Fruit fly (Drosophila melanogaster) whole organism, embryonic: Measurements from ENCODE around the gene SPoCk.
A peak's percentile ranks its signal among the peaks of the same experiment; 100 is the strongest.

Experiments used
- BEAF-32 ChIP-seq: fragments of 200-800 bp; sonication (Bioruptor generic); optimal IDR thresholded peaks from 3 replicates; lab custom pipeline; 2017; ENCODE audit warnings: missing biosample characterization, missing genetic modification characterization, mild to moderate bottlenecking, moderate library complexity, missing genetic modification reagents
- Blimp-1 ChIP-seq: fragments of 200-800 bp; sonication (Bioruptor generic); optimal IDR thresholded peaks from 3 replicates; lab custom pipeline; 2018; ENCODE audit warnings: missing biosample characterization, missing genetic modification characterization, mild to moderate bottlenecking, moderate library complexity, missing genetic modification reagents
- C15 ChIP-seq: fragments of 200-800 bp; sonication (Bioruptor generic); IDR thresholded peaks from 3 replicates; pipeline ENCODE4 v1.3.6; 2022; ENCODE audit warnings: missing biosample characterization, missing genetic modification characterization
- CG10366 ChIP-seq: fragments of 200-800 bp; sonication (Bioruptor generic); IDR thresholded peaks from 2 replicates; pipeline ENCODE4 v1.3.6; 2022; ENCODE audit warnings: missing biosample characterization, missing genetic modification characterization
- CG11247 ChIP-seq: fragments of 200-800 bp; sonication (Bioruptor generic); IDR thresholded peaks from 2 replicates; pipeline ENCODE4 v1.3.6; 2022; ENCODE audit warnings: missing biosample characterization, missing genetic modification characterization
- CG11695 ChIP-seq: fragments of 200-800 bp; sonication (Bioruptor generic); IDR thresholded peaks from 3 replicates; pipeline ENCODE4 v1.3.6; 2022; ENCODE audit warnings: missing biosample characterization, missing genetic modification characterization
- CG11696 ChIP-seq: fragments of 200-800 bp; sonication (Bioruptor generic); IDR thresholded peaks from 2 replicates; pipeline ENCODE4 v1.3.6; 2022; ENCODE audit warnings: missing biosample characterization, missing genetic modification characterization
- CG12104 ChIP-seq: fragments of 200-800 bp; sonication (Bioruptor generic); optimal IDR thresholded peaks from 3 replicates; lab custom pipeline; 2016; ENCODE audit warnings: missing biosample characterization, missing genetic modification characterization
- CG13287 ChIP-seq: fragments of 200-800 bp; sonication (Bioruptor generic); IDR thresholded peaks from 2 replicates; pipeline ENCODE4 v1.3.6; 2022; ENCODE audit warnings: missing biosample characterization, missing genetic modification characterization; ENCODE audit not compliant: partially characterized antibody
- CG13775 ChIP-seq: fragments of 200-800 bp; sonication (Bioruptor generic); optimal IDR thresholded peaks from 3 replicates; lab custom pipeline; 2017; ENCODE audit warnings: missing biosample characterization, mild to moderate bottlenecking, missing genetic modification characterization
- CG1529 ChIP-seq: fragments of 200-800 bp; sonication (Bioruptor generic); optimal IDR thresholded peaks from 3 replicates; lab custom pipeline; 2018; ENCODE audit warnings: missing biosample characterization, missing genetic modification characterization
- CG16779 ChIP-seq: fragments of 200-800 bp; sonication (Bioruptor generic); IDR thresholded peaks from 2 replicates; pipeline ENCODE4 v1.3.6; 2022; ENCODE audit warnings: missing biosample characterization, missing genetic modification characterization
- CG31224 ChIP-seq: fragments of 200-800 bp; sonication (Bioruptor generic); IDR thresholded peaks from 2 replicates; pipeline ENCODE4 v1.3.6; 2022; ENCODE audit warnings: missing biosample characterization, missing genetic modification characterization
- CG31365 ChIP-seq: fragments of 200-800 bp; sonication (Bioruptor generic); optimal IDR thresholded peaks from 2 replicates; lab custom pipeline; 2018; ENCODE audit warnings: missing biosample characterization, mild to moderate bottlenecking, missing genetic modification characterization
- CG6175 ChIP-seq: fragments of 200-800 bp; sonication (Bioruptor generic); IDR thresholded peaks from 3 replicates; pipeline ENCODE4 v1.3.6; 2022; ENCODE audit warnings: missing biosample characterization, missing genetic modification characterization
- CG6683 ChIP-seq: fragments of 200-800 bp; sonication (Bioruptor generic); optimal IDR thresholded peaks from 2 replicates; lab custom pipeline; 2017; ENCODE audit warnings: missing biosample characterization, mild to moderate bottlenecking, missing genetic modification characterization, missing genetic modification reagents
- CG6765 ChIP-seq: fragments of 200-800 bp; sonication (Bioruptor generic); optimal IDR thresholded peaks from 3 replicates; lab custom pipeline; 2017; ENCODE audit warnings: missing biosample characterization, mild to moderate bottlenecking, missing genetic modification characterization
- CG7357 ChIP-seq: fragments of 200-800 bp; sonication (Bioruptor generic); IDR thresholded peaks from 3 replicates; pipeline ENCODE4 v1.3.6; 2022; ENCODE audit warnings: missing biosample characterization, missing genetic modification characterization
- CG7928 ChIP-seq: fragments of 200-800 bp; sonication (Bioruptor generic); optimal IDR thresholded peaks from 2 replicates; lab custom pipeline; 2017; ENCODE audit warnings: missing biosample characterization, mild to moderate bottlenecking, missing genetic modification characterization
- CG7963 ChIP-seq: fragments of 200-800 bp; sonication (Bioruptor generic); IDR thresholded peaks from 3 replicates; pipeline ENCODE4 v1.3.6; 2022; ENCODE audit warnings: missing biosample characterization, missing genetic modification characterization; ENCODE audit not compliant: partially characterized antibody
- CG9215 ChIP-seq: fragments of 200-800 bp; sonication (Bioruptor generic); IDR thresholded peaks from 2 replicates; pipeline ENCODE4 v1.3.6; 2022; ENCODE audit warnings: missing biosample characterization, missing genetic modification characterization
- CG9817 ChIP-seq: fragments of 200-800 bp; sonication (Bioruptor generic); optimal IDR thresholded peaks from 2 replicates; lab custom pipeline; 2018; ENCODE audit warnings: missing biosample characterization, mild to moderate bottlenecking, missing genetic modification characterization, moderate library complexity
- Deaf1 ChIP-seq: fragments of 200-800 bp; optimal IDR thresholded peaks from 3 replicates; lab custom pipeline; 2019; ENCODE audit warnings: missing biosample characterization, mild to moderate bottlenecking, missing genetic modification characterization, moderate library complexity
- Gug ChIP-seq: fragments of 200-800 bp; sonication (Bioruptor generic); IDR thresholded peaks from 4 replicates; pipeline ENCODE4 v1.3.6; 2022; ENCODE audit warnings: missing biosample characterization, missing genetic modification characterization
- HmgD ChIP-seq: fragments of 200-800 bp; sonication (Bioruptor generic); optimal IDR thresholded peaks from 3 replicates; lab custom pipeline; 2016; ENCODE audit warnings: missing biosample characterization, missing genetic modification characterization
- Hr39 ChIP-seq: fragments of >200 bp; optimal IDR thresholded peaks from 2 replicates; lab custom pipeline; 2017
- Lim3 ChIP-seq: fragments of 200-800 bp; sonication (Bioruptor generic); IDR thresholded peaks from 2 replicates; pipeline ENCODE4 v1.3.6; 2022; ENCODE audit warnings: missing biosample characterization, missing genetic modification characterization
- Oaz ChIP-seq: fragments of 200-800 bp; sonication (Bioruptor generic); IDR thresholded peaks from 2 replicates; pipeline ENCODE4 v1.3.6; 2022; ENCODE audit warnings: missing biosample characterization, missing genetic modification characterization
- Ravus ChIP-seq: fragments of 200-800 bp; sonication (Bioruptor generic); IDR thresholded peaks from 2 replicates; pipeline ENCODE4 v1.3.6; 2022; ENCODE audit warnings: missing biosample characterization, missing genetic modification characterization
- Scr ChIP-seq: fragments of 200-800 bp; sonication (Bioruptor generic); IDR thresholded peaks from 2 replicates; pipeline ENCODE4 v1.3.6; 2022; ENCODE audit warnings: missing biosample characterization, missing genetic modification characterization; ENCODE audit not compliant: partially characterized antibody
- Sry-β ChIP-seq: fragments of 200-800 bp; sonication (Bioruptor generic); optimal IDR thresholded peaks from 2 replicates; lab custom pipeline; 2018; ENCODE audit warnings: missing biosample characterization, mild to moderate bottlenecking, missing genetic modification characterization, moderate library complexity
- ac ChIP-seq: fragments of 200-800 bp; sonication (Bioruptor generic); optimal IDR thresholded peaks from 3 replicates; lab custom pipeline; 2017; ENCODE audit warnings: missing biosample characterization, mild to moderate bottlenecking, missing genetic modification characterization
- ase ChIP-seq: fragments of 200-800 bp; sonication (Bioruptor generic); IDR thresholded peaks from 3 replicates; pipeline ENCODE4 v1.3.6; 2022; ENCODE audit warnings: missing biosample characterization, missing genetic modification characterization
- dmrt11E ChIP-seq: fragments of 200-800 bp; sonication (Bioruptor generic); optimal IDR thresholded peaks from 3 replicates; lab custom pipeline; 2018; ENCODE audit warnings: missing biosample characterization, mild to moderate bottlenecking, missing genetic modification characterization, moderate library complexity
- ems ChIP-seq: fragments of 200-800 bp; sonication (Bioruptor generic); optimal IDR thresholded peaks from 3 replicates; lab custom pipeline; 2016; ENCODE audit warnings: missing biosample characterization, missing genetic modification characterization
- fru ChIP-seq: fragments of >200 bp; optimal IDR thresholded peaks from 2 replicates; lab custom pipeline; 2017
- fu2 ChIP-seq: fragments of 200-800 bp; sonication (Bioruptor generic); optimal IDR thresholded peaks from 2 replicates; lab custom pipeline; 2016; ENCODE audit warnings: missing biosample characterization, missing genetic modification characterization
- gfzf ChIP-seq: fragments of 200-800 bp; sonication (Bioruptor generic); optimal IDR thresholded peaks from 2 replicates; lab custom pipeline; 2016; ENCODE audit warnings: missing biosample characterization, mild to moderate bottlenecking, missing genetic modification characterization, moderate library complexity
- gsb-n ChIP-seq: fragments of 200-800 bp; sonication (Bioruptor generic); optimal IDR thresholded peaks from 3 replicates; lab custom pipeline; 2018; ENCODE audit warnings: missing biosample characterization, mild to moderate bottlenecking, missing genetic modification characterization
- jing ChIP-seq: fragments of 200-800 bp; sonication (Bioruptor generic); optimal IDR thresholded peaks from 2 replicates; lab custom pipeline; 2018; ENCODE audit warnings: missing biosample characterization, mild to moderate bottlenecking, missing genetic modification characterization
- lab ChIP-seq: fragments of 200-800 bp; sonication (Bioruptor generic); optimal IDR thresholded peaks from 3 replicates; lab custom pipeline; 2017; ENCODE audit warnings: missing biosample characterization, missing genetic modification characterization, mild to moderate bottlenecking, moderate library complexity, missing genetic modification reagents
- nerfin-1 ChIP-seq: fragments of 200-800 bp; sonication (Bioruptor generic); optimal IDR thresholded peaks from 3 replicates; lab custom pipeline; 2019; ENCODE audit warnings: missing biosample characterization, mild to moderate bottlenecking, missing genetic modification characterization, moderate library complexity
- phol ChIP-seq: fragments of 200-800 bp; sonication (Bioruptor generic); optimal IDR thresholded peaks from 3 replicates; lab custom pipeline; 2018; ENCODE audit warnings: missing biosample characterization, mild to moderate bottlenecking, missing genetic modification characterization, moderate library complexity
- ro ChIP-seq: fragments of 200-800 bp; sonication (Bioruptor generic); IDR thresholded peaks from 2 replicates; pipeline ENCODE4 v1.3.6; 2022; ENCODE audit warnings: missing biosample characterization, missing genetic modification characterization
- sqz ChIP-seq: fragments of 200-800 bp; sonication (Bioruptor generic); optimal IDR thresholded peaks from 3 replicates; lab custom pipeline; 2018; ENCODE audit warnings: missing biosample characterization, mild to moderate bottlenecking, missing genetic modification characterization
- stc ChIP-seq: fragments of 200-800 bp; sonication (Bioruptor generic); IDR thresholded peaks from 2 replicates; pipeline ENCODE4 v1.3.6; 2022; ENCODE audit warnings: missing biosample characterization, missing genetic modification characterization
- tll ChIP-seq, 2 experiments: fragments of 200-800 bp in 1 of 2; fragments of >200 bp in 1 of 2; sonication (Bioruptor generic) in 1 of 2; optimal IDR thresholded peaks; 2 replicates each; lab custom pipeline; 2017 to 2019; ENCODE audit warnings: missing biosample characterization in 2 of 2, missing genetic modification characterization in 2 of 2, mild to moderate bottlenecking in 1 of 2, moderate library complexity in 1 of 2
- trh ChIP-seq: fragments of 200-800 bp; sonication (Bioruptor generic); optimal IDR thresholded peaks from 2 replicates; lab custom pipeline; 2016; ENCODE audit warnings: missing biosample characterization, missing genetic modification characterization
- ttk ChIP-seq: fragments of 200-800 bp; sonication (Bioruptor generic); IDR thresholded peaks from 2 replicates; pipeline ENCODE4 v2.1.2; 2022; ENCODE audit warnings: missing biosample characterization, missing genetic modification characterization
- zfh1 ChIP-seq: fragments of 200-800 bp; sonication (Bioruptor generic); IDR thresholded peaks from 3 replicates; pipeline ENCODE4 v1.3.6; 2022; ENCODE audit warnings: missing biosample characterization, missing genetic modification characterization

The SPoCk gene

DNA sequence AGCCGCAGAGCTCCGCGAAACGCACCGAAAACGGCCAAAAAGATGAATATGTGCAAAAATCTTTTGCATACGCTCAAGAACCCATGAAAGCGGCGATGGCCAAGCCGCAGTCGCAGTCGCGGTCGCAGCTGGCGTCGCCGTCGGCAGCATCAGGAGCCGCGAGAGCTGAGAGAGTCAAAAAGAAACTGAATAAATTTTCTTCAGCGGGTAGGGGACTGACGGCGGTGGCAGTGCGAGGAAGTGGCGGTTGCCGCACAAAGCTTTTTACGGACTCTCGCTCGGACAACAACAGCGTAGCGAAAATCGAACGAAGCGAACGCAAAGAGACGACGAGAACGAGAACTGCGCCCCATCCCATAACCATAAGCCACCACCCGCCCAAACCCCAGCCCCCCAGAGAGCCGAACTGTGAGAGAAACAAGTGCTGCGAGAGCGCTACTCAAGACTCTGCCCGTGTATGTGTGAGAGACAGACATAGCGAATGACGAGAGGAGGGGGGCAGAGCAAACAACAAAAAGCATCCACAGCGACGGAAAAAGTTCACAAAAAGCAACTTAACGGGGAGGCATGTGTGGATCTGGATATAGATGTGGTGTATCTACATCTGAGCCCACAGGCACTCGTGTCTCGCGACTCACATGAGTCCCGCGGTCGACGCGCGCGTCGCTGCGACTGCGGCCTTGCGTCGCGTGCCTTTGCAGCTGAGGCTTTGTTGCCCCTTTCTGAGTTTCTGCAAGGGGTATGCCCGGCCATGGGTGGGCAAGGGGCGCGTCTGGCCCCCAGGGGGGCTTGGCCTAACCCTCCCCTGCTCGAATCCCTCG lies 86.1 kb downstream of the SPoCk start, which contains the start of gene jim (continued):
- TF ChIP-seq CG7357 (GFP tag; lab: Robert Waterston, UW) (no peak), gfzf (GFP tag; lab: Kevin White, UChicago) (no peak), ttk (GFP tag; lab: Robert Waterston, UW) (no peak; the same call in 1 of the 2 replicates), sqz (peak; percentile 26), CG12104 (GFP tag; lab: Kevin White, UChicago) (no peak), CG11695 (GFP tag; lab: Robert Waterston, UW) (0 out of 3 replicates have a peak, but pooled peaks have one; percentile 8), ase (GFP tag; lab: Robert Waterston, UW) (no peak), CG9215 (GFP tag; lab: Robert Waterston, UW) (no peak), Deaf1 (tag; lab: Kevin White, UChicago) (peak; percentile 91), zfh1 (no peak), BEAF-32 (GFP tag; lab: Kevin White, UChicago) (no peak), lab (peak; percentile 58), stc (no peak; the same call in 1 of the 2 replicates), CG6175 (GFP tag; lab: Robert Waterston, UW) (peak; percentile 79; the same call in 2 of the 3 replicates), CG16779 (GFP tag; lab: Robert Waterston, UW) (no peak), CG11247 (no peak; the same call in 1 of the 2 replicates), fru (lab: Kevin White, UChicago) (no peak), Sry-β (GFP tag; lab: Kevin White, UChicago) (no peak), Oaz (GFP tag; lab: Robert Waterston, UW) (no peak), CG11696 (GFP tag; lab: Robert Waterston, UW) (no peak), Lim3 (GFP tag; lab: Robert Waterston, UW) (no peak), CG7928 (GFP tag; lab: Kevin White, UChicago) (no peak), Blimp-1 (GFP tag; lab: Kevin White, UChicago) (no peak), CG1529 (no peak), CG6765 (GFP tag; lab: Kevin White, UChicago) (peak; percentile 37), jing (GFP tag; lab: Kevin White, UChicago) (no peak), tll (GFP tag; optimal IDR thresholded peaks at IDR 0.05; lab: Kevin White, UChicago) (no peak), Scr (no peak), nerfin-1 (tag; lab: Kevin White, UChicago) (peak; percentile 36), trh (GFP tag; lab: Kevin White, UChicago) (no peak), ro (GFP tag; lab: Robert Waterston, UW) (no peak), CG13775 (GFP tag; lab: Kevin White, UChicago) (no peak), CG9817 (no peak), dmrt11E (tag; lab: Kevin White, UChicago) (no peak), CG13287 (GFP tag; lab: Robert Waterston, UW) (peak; percentile 65), HmgD (no peak), ems (GFP tag; lab: Kevin White, UChicago) (no peak), Hr39 (lab: Kevin White, UChicago) (no peak), Ravus (GFP tag; lab: Robert Waterston, UW) (no peak), ac (GFP tag; lab: Kevin White, UChicago) (no peak), Gug (GFP tag; lab: Robert Waterston, UW) (no peak), C15 (GFP tag; lab: Robert Waterston, UW) (no peak), fu2 (GFP tag; lab: Kevin White, UChicago) (no peak), CG10366 (no peak), gsb-n (tag; lab: Kevin White, UChicago) (no peak), phol (no peak), CG6683 (GFP tag; lab: Kevin White, UChicago) (no peak), CG7963 (no peak), CG31224 (no peak), CG31365 (tag; lab: Kevin White, UChicago) (no peak)
